Fruit fly (Drosophila melanogaster) Kc167 (cell line): ENCODE measurements around the gene CCKLR-17D1.

Experiments used
- Myc ChIP-seq: fragments of >200 bp; optimal IDR thresholded peaks from 2 replicates; lab custom pipeline; 2017; ENCODE audit warnings: missing external identifiers
- Sin3A ChIP-seq: fragments of >200 bp; optimal IDR thresholded peaks from 2 replicates; lab custom pipeline; 2018; ENCODE audit warnings: missing external identifiers
- h ChIP-seq: fragments of >200 bp; optimal IDR thresholded peaks from 3 replicates; lab custom pipeline; 2018; ENCODE audit warnings: missing external identifiers
- insv ChIP-seq: fragments of >200 bp; optimal IDR thresholded peaks from 3 replicates; lab custom pipeline; 2018; ENCODE audit warnings: missing external identifiers
- psq ChIP-seq: fragments of >200 bp; optimal IDR thresholded peaks from 2 replicates; lab custom pipeline; 2017; ENCODE audit warnings: missing external identifiers
- ttk ChIP-seq: sonication (Bioruptor generic); optimal IDR thresholded peaks from 2 replicates; lab custom pipeline; 2017; ENCODE audit warnings: missing external identifiers

The CCKLR-17D1 gene

dm6 chrX:18675272-18675671 is 51.1 kb downstream of the CCKLR-17D1 start:
- TF ChIP-seq psq (lab: Kevin White, UChicago) (no peak), h (lab: Kevin White, UChicago) (no peak), Myc (no peak), ttk (no peak), insv (lab: Kevin White, UChicago) (no peak), Sin3A (lab: Kevin White, UChicago) (no peak)

dm6 chrX:18672900-18673529 is 53.4 kb downstream of the CCKLR-17D1 start:
- TF ChIP-seq ttk (no peak), h (lab: Kevin White, UChicago) (no peak), Sin3A (lab: Kevin White, UChicago) (no peak), insv (lab: Kevin White, UChicago) (no peak), psq (lab: Kevin White, UChicago) (no peak), Myc (no peak)

dm6 chrX:18671545-18672174 is 54.7 kb downstream of the CCKLR-17D1 start:
- TF ChIP-seq Sin3A (lab: Kevin White, UChicago) (no peak), insv (lab: Kevin White, UChicago) (no peak), Myc (no peak), ttk (no peak), psq (lab: Kevin White, UChicago) (no peak), h (lab: Kevin White, UChicago) (no peak)

- TF ChIP-seq psq (lab: Kevin White, UChicago), result no peak
- TF ChIP-seq Sin3A (lab: Kevin White, UChicago), result no peak
- no peak for TF ChIP-seq ttk
- TF ChIP-seq Myc, result no peak
- TF ChIP-seq insv (lab: Kevin White, UChicago), result no peak
Observed at dm6 chrX:18669811-18670477, 56.4 kb downstream of the CCKLR-17D1 start.

- TF ChIP-seq Sin3A (lab: Kevin White, UChicago) (no peak), psq (lab: Kevin White, UChicago) (no peak), Myc (no peak), ttk (no peak), h (lab: Kevin White, UChicago) (no peak), insv (lab: Kevin White, UChicago) (no peak)
Observed at dm6 chrX:18668293-18668692, 58.1 kb downstream of the CCKLR-17D1 start.

- TF ChIP-seq h (lab: Kevin White, UChicago), result no peak
- no peak for TF ChIP-seq ttk
Observed at dm6 chrX:18665715-18666267, 60.6 kb downstream of the CCKLR-17D1 start.

dm6 chrX:18663362-18663761 is 63.0 kb downstream of the CCKLR-17D1 start:
- TF ChIP-seq h (lab: Kevin White, UChicago) (no peak), psq (lab: Kevin White, UChicago) (no peak), Sin3A (lab: Kevin White, UChicago) (no peak), insv (lab: Kevin White, UChicago) (no peak), ttk (no peak), Myc (no peak)

dm6 chrX:18662053-18662452 is 64.3 kb downstream of the CCKLR-17D1 start, which contains the start of gene CG6696:
CG6696 (minus strand) TSS chrX:18662153.
- no peak for TF ChIP-seq psq (lab: Kevin White, UChicago)
- no peak for TF ChIP-seq Sin3A (lab: Kevin White, UChicago)
- TF ChIP-seq Myc, result no peak
- no peak for TF ChIP-seq insv (lab: Kevin White, UChicago)
- TF ChIP-seq h (lab: Kevin White, UChicago), result no peak
- no peak for TF ChIP-seq ttk

- TF ChIP-seq Myc (no peak), ttk (no peak), insv (lab: Kevin White, UChicago) (no peak), psq (lab: Kevin White, UChicago) (no peak), Sin3A (lab: Kevin White, UChicago) (no peak), h (lab: Kevin White, UChicago) (no peak)
Observed at dm6 chrX:18657502-18657947, 68.8 kb downstream of the CCKLR-17D1 start, which contains the start of gene fu. fu (plus strand) TSS chrX:18657755.
